Fruit fly (Drosophila melanogaster) whole organism, embryonic: ENCODE results near the gene CCHa1.

Experiments
- Adf1 ChIP-seq: fragments of 200-800 bp; sonication (Bioruptor generic); IDR thresholded peaks from 2 replicates; pipeline ENCODE4 v1.3.6; 2022; ENCODE audit warnings: missing biosample characterization, missing genetic modification characterization
- Antp ChIP-seq: fragments of 200-800 bp; sonication (Bioruptor generic); optimal IDR thresholded peaks from 3 replicates; lab custom pipeline; 2016; ENCODE audit warnings: missing biosample characterization, missing genetic modification characterization
- Awh ChIP-seq: fragments of 200-800 bp; sonication (Bioruptor generic); IDR thresholded peaks from 2 replicates; pipeline ENCODE4, ENCODE4 v1.3.6; 2022; ENCODE audit warnings: missing biosample characterization, missing genetic modification characterization
- CG10147 ChIP-seq: fragments of 200-800 bp; sonication (Bioruptor generic); optimal IDR thresholded peaks from 2 replicates; lab custom pipeline; 2019; ENCODE audit warnings: missing biosample characterization, mild to moderate bottlenecking, missing genetic modification characterization, moderate library complexity
- CG10565 ChIP-seq: fragments of 200-800 bp; sonication (Bioruptor generic); optimal IDR thresholded peaks from 3 replicates; lab custom pipeline; 2016; ENCODE audit warnings: missing biosample characterization, mild to moderate bottlenecking, missing genetic modification characterization
- CG14710 ChIP-seq: fragments of 200-800 bp; sonication (Bioruptor generic); optimal IDR thresholded peaks from 3 replicates; lab custom pipeline; 2019; ENCODE audit warnings: missing biosample characterization, mild to moderate bottlenecking, missing genetic modification characterization, moderate library complexity
- CG17361 ChIP-seq: fragments of 200-800 bp; sonication (Bioruptor generic); IDR thresholded peaks from 3 replicates; pipeline ENCODE4 v1.3.6; 2022; ENCODE audit warnings: missing biosample characterization, missing genetic modification characterization
- CG17912 ChIP-seq: fragments of 200-800 bp; sonication (Bioruptor generic); optimal IDR thresholded peaks from 2 replicates; lab custom pipeline; 2018; ENCODE audit warnings: missing biosample characterization, mild to moderate bottlenecking, missing genetic modification characterization
- CG18619 ChIP-seq: fragments of 200-800 bp; sonication (Bioruptor generic); optimal IDR thresholded peaks from 3 replicates; lab custom pipeline; 2017; ENCODE audit warnings: missing biosample characterization, mild to moderate bottlenecking, missing genetic modification characterization
- CG18764 ChIP-seq: fragments of 200-800 bp; sonication (Bioruptor generic); optimal IDR thresholded peaks from 3 replicates; lab custom pipeline; 2016; ENCODE audit warnings: missing biosample characterization, missing genetic modification characterization
- CG2120 ChIP-seq: fragments of 200-800 bp; sonication (Bioruptor generic); optimal IDR thresholded peaks from 3 replicates; lab custom pipeline; 2016; ENCODE audit warnings: missing biosample characterization, missing genetic modification characterization
- CG4854 ChIP-seq: fragments of 200-800 bp; sonication (Bioruptor generic); optimal IDR thresholded peaks from 2 replicates; lab custom pipeline; 2016; ENCODE audit warnings: missing biosample characterization, missing genetic modification characterization, inconsistent platforms
- CG5245 ChIP-seq: fragments of 200-800 bp; sonication (Bioruptor generic); optimal IDR thresholded peaks from 3 replicates; lab custom pipeline; 2016; ENCODE audit warnings: missing biosample characterization, missing genetic modification characterization
- CG8281 ChIP-seq: fragments of 200-800 bp; sonication (Bioruptor generic); optimal IDR thresholded peaks from 2 replicates; lab custom pipeline; 2018; ENCODE audit warnings: missing biosample characterization, mild to moderate bottlenecking, missing genetic modification characterization, moderate library complexity
- CG8924 ChIP-seq: fragments of 200-800 bp; optimal IDR thresholded peaks from 3 replicates; lab custom pipeline; 2019; ENCODE audit warnings: missing biosample characterization, mild to moderate bottlenecking, missing genetic modification characterization, moderate library complexity
- CHES-1-like ChIP-seq: fragments of 200-800 bp; sonication (Bioruptor generic); optimal IDR thresholded peaks from 2 replicates; lab custom pipeline; 2016; ENCODE audit warnings: missing biosample characterization, missing genetic modification characterization
- CkIIα-i1 ChIP-seq: fragments of 200-800 bp; sonication (Bioruptor generic); IDR thresholded peaks from 2 replicates; pipeline ENCODE4 v1.3.6; 2022; ENCODE audit warnings: missing biosample characterization, missing genetic modification characterization
- CoRest ChIP-seq: fragments of 200-800 bp; sonication (Bioruptor generic); optimal IDR thresholded peaks from 3 replicates; lab custom pipeline; 2018; ENCODE audit warnings: missing biosample characterization, mild to moderate bottlenecking, missing genetic modification characterization, moderate library complexity
- Dad ChIP-seq: fragments of 200-800 bp; sonication (Bioruptor generic); optimal IDR thresholded peaks from 3 replicates; lab custom pipeline; 2016; ENCODE audit warnings: missing biosample characterization, missing genetic modification characterization
- Doc2 ChIP-seq: fragments of 200-800 bp; sonication (Bioruptor generic); IDR thresholded peaks from 2 replicates; pipeline ENCODE4 v1.3.6; 2022; ENCODE audit warnings: missing biosample characterization, missing genetic modification characterization
- Hey ChIP-seq: fragments of 200-800 bp; sonication (Bioruptor generic); optimal IDR thresholded peaks from 3 replicates; lab custom pipeline; 2018; ENCODE audit warnings: missing biosample characterization, mild to moderate bottlenecking, missing genetic modification characterization
- Hmx ChIP-seq: fragments of 200-800 bp; sonication (Bioruptor generic); optimal IDR thresholded peaks from 2 replicates; lab custom pipeline; 2016; ENCODE audit warnings: missing biosample characterization, missing genetic modification characterization
- Opbp ChIP-seq: fragments of 200-800 bp; sonication (Bioruptor generic); IDR thresholded peaks from 3 replicates; pipeline ENCODE4 v1.3.6; 2022; ENCODE audit warnings: missing biosample characterization, missing genetic modification characterization; ENCODE audit not compliant: partially characterized antibody
- Poxn ChIP-seq: fragments of 200-800 bp; sonication (Bioruptor generic); IDR thresholded peaks from 2 replicates; pipeline ENCODE4 v1.3.6; 2022; ENCODE audit warnings: missing biosample characterization, missing genetic modification characterization
- Xbp1 ChIP-seq: fragments of 200-800 bp; sonication (Bioruptor generic); optimal IDR thresholded peaks from 3 replicates; lab custom pipeline; 2016; ENCODE audit warnings: missing biosample characterization, mild to moderate bottlenecking, missing genetic modification characterization
- bbx ChIP-seq: fragments of 200-800 bp; sonication (Bioruptor generic); IDR thresholded peaks from 2 replicates; pipeline ENCODE4 v1.3.6; 2022; ENCODE audit warnings: missing biosample characterization, missing genetic modification characterization; ENCODE audit not compliant: partially characterized antibody
- bowl ChIP-seq: fragments of 200-800 bp; sonication (Bioruptor generic); IDR thresholded peaks from 2 replicates; pipeline ENCODE4 v1.3.6; 2022; ENCODE audit warnings: missing biosample characterization, missing genetic modification characterization
- br ChIP-seq: fragments of >200 bp; optimal IDR thresholded peaks from 2 replicates; lab custom pipeline; 2017
- chinmo ChIP-seq: fragments of 200-800 bp; sonication (Bioruptor generic); IDR thresholded peaks from 4 replicates; pipeline ENCODE4 v1.3.6; 2022; ENCODE audit warnings: missing biosample characterization, missing genetic modification characterization; ENCODE audit not compliant: partially characterized antibody
- da ChIP-seq: fragments of 200-800 bp; sonication (Bioruptor generic); optimal IDR thresholded peaks from 2 replicates; lab custom pipeline; 2016; ENCODE audit warnings: missing biosample characterization, missing genetic modification characterization
- danr ChIP-seq: fragments of 200-800 bp; sonication (Bioruptor generic); IDR thresholded peaks from 2 replicates; pipeline ENCODE4 v1.3.6; 2022; ENCODE audit warnings: missing biosample characterization, missing genetic modification characterization
- dpn ChIP-seq, 2 experiments: fragments of 200-800 bp; sonication (Bioruptor generic); optimal IDR thresholded peaks; 3 replicates each; lab custom pipeline; 2016; ENCODE audit warnings: missing biosample characterization in 2 of 2, missing genetic modification characterization in 2 of 2
- dysf ChIP-seq: fragments of 200-800 bp; sonication (Bioruptor generic); IDR thresholded peaks from 3 replicates; pipeline ENCODE4 v1.3.6; 2022; ENCODE audit warnings: missing biosample characterization, missing genetic modification characterization
- eyg ChIP-seq: fragments of 200-800 bp; sonication (Bioruptor generic); optimal IDR thresholded peaks from 3 replicates; lab custom pipeline; 2016; ENCODE audit warnings: missing biosample characterization, missing genetic modification characterization
- gem ChIP-seq: fragments of 200-800 bp; sonication (Bioruptor generic); optimal IDR thresholded peaks from 2 replicates; lab custom pipeline; 2019; ENCODE audit warnings: missing biosample characterization, mild to moderate bottlenecking, missing genetic modification characterization, moderate library complexity
- grau ChIP-seq: fragments of 200-800 bp; optimal IDR thresholded peaks from 3 replicates; lab custom pipeline; 2019; ENCODE audit warnings: missing biosample characterization, mild to moderate bottlenecking, missing genetic modification characterization, moderate library complexity
- ind ChIP-seq: fragments of 200-800 bp; sonication (Bioruptor generic); optimal IDR thresholded peaks from 3 replicates; lab custom pipeline; 2016; ENCODE audit warnings: missing biosample characterization, missing genetic modification characterization
- lov ChIP-seq, 2 experiments: fragments of 200-800 bp in 1 of 2; fragments of >200 bp in 1 of 2; sonication (Bioruptor generic) in 1 of 2; IDR thresholded peaks in 1 of 2; optimal IDR thresholded peaks in 1 of 2; 2 replicates in 1 of 2; 3 replicates in 1 of 2; pipeline versions ENCODE4 v1.3.6 to Lab custom; 2017 to 2022; ENCODE audit warnings: missing biosample characterization in 1 of 2, missing genetic modification characterization in 1 of 2
- nmo ChIP-seq: fragments of 200-800 bp; sonication (Bioruptor generic); optimal IDR thresholded peaks from 2 replicates; lab custom pipeline; 2018; ENCODE audit warnings: missing biosample characterization, mild to moderate bottlenecking, missing genetic modification characterization, moderate library complexity
- nom ChIP-seq: fragments of 200-800 bp; sonication (Bioruptor generic); optimal IDR thresholded peaks from 2 replicates; lab custom pipeline; 2017; ENCODE audit warnings: missing biosample characterization, missing genetic modification characterization, mild to moderate bottlenecking, moderate library complexity, missing genetic modification reagents
- psq ChIP-seq: fragments of 200-800 bp; sonication (Bioruptor generic); optimal IDR thresholded peaks from 2 replicates; lab custom pipeline; 2017; ENCODE audit warnings: missing biosample characterization, missing genetic modification characterization
- schlank ChIP-seq: fragments of 200-800 bp; sonication (Bioruptor generic); optimal IDR thresholded peaks from 2 replicates; lab custom pipeline; 2018; ENCODE audit warnings: missing biosample characterization, mild to moderate bottlenecking, missing genetic modification characterization
- sd ChIP-seq: fragments of 200-800 bp; sonication (Bioruptor generic); optimal IDR thresholded peaks from 3 replicates; lab custom pipeline; 2018; ENCODE audit warnings: missing biosample characterization, mild to moderate bottlenecking, missing genetic modification characterization, moderate library complexity
- sqz ChIP-seq: fragments of 200-800 bp; sonication (Bioruptor generic); optimal IDR thresholded peaks from 3 replicates; lab custom pipeline; 2018; ENCODE audit warnings: missing biosample characterization, mild to moderate bottlenecking, missing genetic modification characterization
- tgo ChIP-seq: fragments of 200-800 bp; sonication (Bioruptor generic); IDR thresholded peaks from 3 replicates; pipeline ENCODE4 v1.3.6; 2022; ENCODE audit warnings: missing biosample characterization, missing genetic modification characterization
- wek ChIP-seq: fragments of 200-800 bp; sonication (Bioruptor generic); optimal IDR thresholded peaks from 3 replicates; lab custom pipeline; 2018; ENCODE audit warnings: missing biosample characterization, mild to moderate bottlenecking, missing genetic modification characterization, moderate library complexity

Gene CCHa1

DNA sequence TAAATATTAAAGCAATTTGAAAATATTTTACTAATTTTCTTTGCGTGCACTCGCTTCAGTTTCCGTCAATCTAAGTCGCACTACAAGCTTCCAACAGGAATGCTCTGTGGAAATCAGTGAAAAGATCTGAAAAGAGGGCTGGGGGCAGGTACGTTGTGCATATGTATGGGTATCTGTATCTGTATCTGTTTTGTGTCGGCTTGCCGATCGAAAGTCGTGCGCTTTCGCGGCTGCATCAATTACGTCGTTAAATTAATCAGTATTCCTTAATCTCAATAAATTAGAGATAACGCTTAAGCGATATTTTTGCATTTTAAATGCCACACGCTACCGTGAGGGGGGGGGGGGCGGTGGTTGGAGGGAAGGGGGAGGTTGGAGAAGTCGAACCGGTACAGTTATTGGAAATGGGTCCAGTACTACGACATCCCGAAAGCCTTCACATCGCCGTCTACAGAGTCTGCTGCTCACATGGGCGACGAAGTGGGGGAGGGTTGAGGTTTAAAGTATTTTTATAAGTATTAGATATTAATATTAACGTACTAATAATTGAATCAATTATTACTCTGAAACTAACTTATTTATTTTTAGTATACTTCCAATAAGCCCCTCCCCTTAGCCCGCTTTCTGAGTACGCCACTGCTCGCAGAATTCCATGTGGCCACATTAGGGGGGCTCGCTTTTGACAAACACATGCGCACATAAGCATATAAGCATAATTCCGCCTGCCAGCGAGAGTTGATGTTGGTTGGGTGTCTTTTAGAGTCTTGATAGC, 43.4 kb downstream of the CCHa1 start (continued):
- TF ChIP-seq tgo (GFP tag; lab: Robert Waterston, UW): peak; percentile 98
- TF ChIP-seq br (lab: Kevin White, UChicago): no peak
- peak; percentile 97 for TF ChIP-seq ind
- TF ChIP-seq Poxn: peak; percentile 95
- peak; percentile 87 for TF ChIP-seq sqz (GFP tag; lab: Kevin White, UChicago)
- peak; percentile 61 for TF ChIP-seq Hmx (GFP tag; lab: Kevin White, UChicago)
- TF ChIP-seq da (GFP tag; lab: Kevin White, UChicago): no peak
- peak; percentile 93 for TF ChIP-seq schlank (tag; lab: Kevin White, UChicago)
- peak; percentile 87 for TF ChIP-seq Dad (GFP tag; lab: Kevin White, UChicago)
- peak; percentile 98 for TF ChIP-seq CG8924 (tag; lab: Kevin White, UChicago)
- TF ChIP-seq CoRest: peak; percentile 97
- peak; percentile 69 for TF ChIP-seq Antp (GFP tag; lab: Kevin White, UChicago)
- TF ChIP-seq CG17912 (GFP tag; lab: Kevin White, UChicago): peak; percentile 69
- TF ChIP-seq bowl (GFP tag; lab: Robert Waterston, UW): peak; percentile 95
- peak; percentile 98 for TF ChIP-seq CG2120 (GFP tag; lab: Kevin White, UChicago)
- peak; percentile 84 for TF ChIP-seq CG4854 (GFP tag; lab: Kevin White, UChicago)
- TF ChIP-seq gem: peak; percentile 97
- TF ChIP-seq bbx (GFP tag; lab: Robert Waterston, UW): no peak
- TF ChIP-seq lov (optimal IDR thresholded peaks at IDR 0.05; lab: Kevin White, UChicago): no peak
- peak; percentile 91 for TF ChIP-seq lov (GFP tag; IDR thresholded peaks at IDR 0.05; lab: Robert Waterston, UW)
- TF ChIP-seq CG10147 (GFP tag; lab: Kevin White, UChicago): peak; percentile 98
- TF ChIP-seq nom (GFP tag; lab: Kevin White, UChicago): peak; percentile 81

DNA sequence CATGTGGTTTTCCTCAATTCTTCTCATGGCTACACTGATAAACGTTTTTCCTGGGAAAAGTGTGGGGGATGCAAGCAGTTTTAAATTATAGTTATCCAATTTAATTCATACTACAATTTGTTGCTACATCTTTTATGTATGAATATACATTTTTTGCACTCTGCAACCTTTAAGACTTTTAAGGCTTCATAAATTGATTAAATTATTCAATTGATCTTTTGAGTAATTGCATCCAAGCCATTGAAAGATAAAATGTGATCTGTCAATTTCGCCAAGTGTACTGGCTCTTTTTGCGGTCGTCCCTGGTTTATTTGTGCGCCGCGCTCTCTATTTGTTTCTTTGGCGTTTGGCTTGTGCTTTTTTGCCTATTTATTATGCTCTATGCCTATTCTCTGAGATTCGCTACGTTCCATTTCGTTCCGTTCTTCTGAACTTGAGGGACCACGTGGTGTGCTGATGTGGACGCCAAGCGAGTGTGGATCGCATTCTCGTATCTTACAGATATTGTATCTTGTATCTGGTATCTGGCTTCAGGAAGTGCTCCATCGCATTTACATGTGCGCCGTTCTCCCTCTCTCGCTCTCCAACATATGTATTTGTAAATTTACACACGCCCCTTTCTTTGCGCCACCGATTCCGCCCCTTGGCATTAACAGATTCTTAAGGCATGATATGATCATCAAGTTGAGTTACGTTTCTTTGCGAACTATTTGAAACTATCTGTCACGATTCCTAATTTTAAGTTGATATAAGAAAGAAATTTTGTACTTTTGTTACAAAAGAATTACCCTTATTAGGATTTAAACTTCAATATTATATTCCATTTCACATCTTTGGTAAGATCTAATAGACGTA, 44.2 kb downstream of the CCHa1 start:
- peak; percentile 95 for TF ChIP-seq dysf (GFP tag; lab: Robert Waterston, UW)
- TF ChIP-seq eyg (GFP tag; lab: Kevin White, UChicago): peak; percentile 75
- TF ChIP-seq CG5245: no peak
- peak; percentile 89 for TF ChIP-seq CG10147 (GFP tag; lab: Kevin White, UChicago)
- TF ChIP-seq Hey (tag; lab: Kevin White, UChicago): peak; percentile 30
- TF ChIP-seq CG10565 (GFP tag; lab: Kevin White, UChicago): no peak
- peak; percentile 40; the same call in 1 of the 2 replicates for TF ChIP-seq Doc2 (GFP tag; lab: Robert Waterston, UW)
- TF ChIP-seq grau (tag; lab: Kevin White, UChicago): peak; percentile 92
- TF ChIP-seq psq (GFP tag; lab: Kevin White, UChicago): peak; percentile 70
- TF ChIP-seq CG18764 (GFP tag; lab: Kevin White, UChicago): peak; percentile 50
- TF ChIP-seq wek: peak; percentile 24
- TF ChIP-seq CG17361 (GFP tag; lab: Robert Waterston, UW): peak; percentile 85
- TF ChIP-seq dpn (GFP tag; optimal IDR thresholded peaks at IDR 0.05; lab: Kevin White, UChicago): peak; percentile 83 to 88
- TF ChIP-seq Xbp1: peak; percentile 80
- peak; percentile 75 for TF ChIP-seq Adf1 (GFP tag; lab: Robert Waterston, UW)
- no peak for TF ChIP-seq Opbp (GFP tag; lab: Robert Waterston, UW)
- TF ChIP-seq CG14710 (tag; lab: Kevin White, UChicago): no peak
- peak; percentile 86 for TF ChIP-seq ind
- peak; percentile 83 for TF ChIP-seq CHES-1-like
- TF ChIP-seq sd (tag; lab: Kevin White, UChicago): peak; percentile 46
- TF ChIP-seq chinmo (GFP tag; lab: Robert Waterston, UW): peak; percentile 87; the same call in 2 of the 4 replicates
- no peak for TF ChIP-seq Awh (GFP tag; lab: Robert Waterston, UW)
- no peak for TF ChIP-seq CkIIα-i1
- peak; percentile 88 for TF ChIP-seq CG18619
- peak; percentile 79 for TF ChIP-seq nmo (GFP tag; lab: Kevin White, UChicago)
- peak; percentile 86 for TF ChIP-seq danr (GFP tag; lab: Robert Waterston, UW)
- peak; percentile 59 for TF ChIP-seq CG8281 (tag; lab: Kevin White, UChicago)
